Fruit fly (Drosophila melanogaster) S2 (cell line): ENCODE data around the gene eIF2Bepsilon.

Experiments used
- CG8478 ChIP-seq: fragments of >200 bp; optimal IDR thresholded peaks from 2 replicates; lab custom pipeline; 2018
- CTCF ChIP-seq, 2 experiments: fragments of >200 bp; optimal IDR thresholded peaks; 2 replicates each; lab custom pipeline; 2018

dm6 chrX:1879606-1880110 is 43.0 kb downstream of the eIF2Bepsilon start, which contains the start of gene CG14818:
- TF ChIP-seq CG8478 (lab: Kevin White, UChicago) (no peak), CTCF (optimal IDR thresholded peaks at IDR 0.05; lab: Kevin White, UChicago) (no peak)
